Worm (Caenorhabditis elegans) whole organism, L4/young adult: ENCODE measurements around the gene lgc-55.

Experiments used
- W03F9.2 ChIP-seq: fragments of 150-350 bp; optimal IDR thresholded peaks from 2 replicates; lab custom pipeline; 2014; ENCODE audit warnings: missing biosample characterization, missing genetic modification characterization
- dao-5 ChIP-seq: sonication (generic microtip); optimal IDR thresholded peaks from 2 replicates; lab custom pipeline; 2016; ENCODE audit warnings: missing genotype, missing genetic modification characterization, moderate library complexity, missing compliant biosample characterization
- him-1 ChIP-seq: sonication (generic microtip); optimal IDR thresholded peaks from 2 replicates; lab custom pipeline; 2016; ENCODE audit warnings: missing genotype, missing genetic modification reagents, missing genetic modification characterization, missing compliant biosample characterization

ce11 chrV:20002194-20002593 lies 20.7 kb upstream of the lgc-55 start:
- TF ChIP-seq him-1 (tag; lab: Kevin White, UChicago), result no peak
- TF ChIP-seq dao-5, result no peak
- TF ChIP-seq W03F9.2 (tag; lab: Kevin White, UChicago), result no peak
